Worm (Caenorhabditis elegans) whole organism, L3 larva: Measurements from ENCODE around the gene R05D3.12.

Experiments used
- ceh-16 ChIP-seq: sonication (generic microtip); optimal IDR thresholded peaks from 2 replicates; lab custom pipeline; 2017; ENCODE audit warnings: missing biosample characterization, missing genetic modification characterization
- fos-1 ChIP-seq: fragments of 150-350 bp; optimal IDR thresholded peaks from 2 replicates; lab custom pipeline; 2014; ENCODE audit warnings: missing biosample characterization, missing genetic modification characterization
- jun-1 ChIP-seq: fragments of 150-350 bp; optimal IDR thresholded peaks from 2 replicates; lab custom pipeline; 2014; ENCODE audit warnings: missing biosample characterization, missing genetic modification reagents, missing genetic modification characterization
- lsy-12 ChIP-seq: sonication (generic microtip); optimal IDR thresholded peaks from 2 replicates; lab custom pipeline; 2016; ENCODE audit warnings: mild to moderate bottlenecking, missing genetic modification characterization, missing compliant biosample characterization
- mdl-1 ChIP-seq: fragments of 150-350 bp; optimal IDR thresholded peaks from 2 replicates; lab custom pipeline; 2014; ENCODE audit warnings: missing biosample characterization, missing genetic modification characterization
- nfya-1 ChIP-seq: sonication (generic microtip); optimal IDR thresholded peaks from 2 replicates; lab custom pipeline; 2017; ENCODE audit warnings: missing genetic modification characterization, mild to moderate bottlenecking, missing compliant biosample characterization, antibody characterized with exemption, moderate library complexity; ENCODE audit not compliant: insufficient read depth
- nhr-11 ChIP-seq: fragments of 150-350 bp; optimal IDR thresholded peaks from 2 replicates; lab custom pipeline; 2014; ENCODE audit warnings: missing biosample characterization, missing genetic modification characterization
- nhr-237 ChIP-seq: fragments of 150-350 bp; optimal IDR thresholded peaks from 2 replicates; lab custom pipeline; 2014; ENCODE audit warnings: missing biosample characterization, missing genetic modification characterization
- nhr-25 ChIP-seq: sonication (generic microtip); optimal IDR thresholded peaks from 2 replicates; lab custom pipeline; 2017; ENCODE audit warnings: missing biosample characterization, missing genetic modification characterization
- nhr-77 ChIP-seq: fragments of 150-350 bp; optimal IDR thresholded peaks from 2 replicates; lab custom pipeline; 2014; ENCODE audit warnings: missing biosample characterization, missing genetic modification characterization
- pqm-1 ChIP-seq: fragments of 150-350 bp; optimal IDR thresholded peaks from 2 replicates; lab custom pipeline; 2017; ENCODE audit warnings: missing biosample characterization, missing genetic modification characterization, inconsistent platforms
- skn-1 ChIP-seq: fragments of 150-350 bp; optimal IDR thresholded peaks from 2 replicates; lab custom pipeline; 2014; ENCODE audit warnings: missing biosample characterization, missing genetic modification characterization
- unc-62 ChIP-seq: fragments of 150-350 bp; sonication (generic microtip); optimal IDR thresholded peaks from 4 replicates; lab custom pipeline; 2014; ENCODE audit warnings: missing biosample characterization, missing genetic modification reagents, missing genetic modification characterization
- zag-1 ChIP-seq: fragments of 150-350 bp; optimal IDR thresholded peaks from 2 replicates; lab custom pipeline; 2014; ENCODE audit warnings: missing biosample characterization, missing genetic modification characterization

DNA sequence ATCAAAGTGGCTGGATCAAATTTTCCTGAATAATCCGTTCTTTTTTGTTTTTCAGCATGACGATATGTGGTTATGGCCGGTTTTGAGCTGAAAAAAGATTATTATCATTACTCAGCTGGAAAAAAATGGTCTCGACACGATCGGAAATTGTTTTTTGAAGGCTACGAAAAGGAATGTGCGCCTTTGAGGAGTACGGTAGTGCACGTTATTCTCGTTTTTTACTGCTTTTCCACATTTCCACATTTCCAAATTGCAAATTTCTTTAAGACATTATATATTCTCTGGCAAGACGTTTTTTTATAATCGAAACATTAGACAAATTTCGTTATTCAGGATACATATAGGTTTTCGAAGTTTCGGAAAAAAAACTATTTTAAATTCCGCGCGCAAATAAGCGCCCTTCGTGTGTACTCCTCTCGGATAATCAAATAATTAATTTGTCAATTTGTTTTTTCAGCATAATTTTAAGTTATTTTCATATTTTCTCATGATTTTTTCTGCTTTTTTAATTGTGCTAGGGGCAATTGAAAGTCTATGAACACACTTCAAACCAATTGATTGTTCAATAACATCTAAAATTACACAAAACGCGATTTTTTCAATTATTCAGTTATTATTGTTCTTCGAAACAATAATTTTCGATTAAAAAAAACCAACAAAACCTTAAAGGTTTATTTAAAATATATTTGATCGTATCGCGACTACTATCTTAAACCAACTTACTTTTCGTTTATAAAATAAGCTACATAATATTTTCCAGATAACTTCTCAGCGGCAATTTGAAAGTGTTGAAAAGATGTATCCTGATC lies 17.3 kb upstream of the R05D3.12 start, which contains the start of gene R05D3.3:
- TF ChIP-seq pqm-1 (tag; lab: Kevin White, UChicago): no peak
- TF ChIP-seq unc-62: no peak
- TF ChIP-seq jun-1 (tag; lab: Kevin White, UChicago): no peak
- no peak for TF ChIP-seq lsy-12 (tag; lab: Kevin White, UChicago)
- TF ChIP-seq nhr-77 (tag; lab: Kevin White, UChicago): no peak
- no peak for TF ChIP-seq nhr-25 (tag; lab: Kevin White, UChicago)
- no peak for TF ChIP-seq nfya-1 (tag; lab: Kevin White, UChicago)
- TF ChIP-seq zag-1: no peak
- TF ChIP-seq nhr-237 (tag; lab: Kevin White, UChicago): no peak
- no peak for TF ChIP-seq mdl-1
- TF ChIP-seq skn-1 (tag; lab: Kevin White, UChicago): no peak
- no peak for TF ChIP-seq ceh-16
- no peak for TF ChIP-seq nhr-11 (tag; lab: Kevin White, UChicago)
- no peak for TF ChIP-seq fos-1
